Worm (Caenorhabditis elegans): ENCODE data around the gene tbx-2.

The tbx-2 gene

DNA sequence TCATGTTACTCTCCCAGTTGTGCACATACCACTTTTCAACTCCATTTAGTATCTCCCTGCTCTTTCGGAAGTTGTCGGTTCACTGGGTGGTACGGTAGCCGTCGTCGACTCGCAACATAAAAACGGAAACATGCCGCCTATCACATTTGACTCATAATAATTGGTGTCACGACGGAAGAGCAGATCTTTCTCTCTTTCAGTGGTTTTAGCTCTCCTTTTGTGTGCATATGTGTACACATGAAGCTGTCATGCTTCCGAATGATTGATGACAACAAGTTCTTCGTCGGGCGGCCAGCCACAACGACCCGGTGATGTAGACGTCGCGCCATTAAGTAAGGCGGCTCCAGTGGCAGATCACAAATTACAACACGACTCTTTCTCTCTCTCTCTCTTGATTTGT lies 10.3 kb downstream of the tbx-2 start:
- peak; percentile 47 for TF ChIP-seq tbx-2 (tag; optimal IDR thresholded peaks at IDR 0.05)
- peak; percentile 40 for TF ChIP-seq unc-55 (GFP tag; optimal IDR thresholded peaks at IDR 0.05)
- TF ChIP-seq ets-4 (tag; optimal IDR thresholded peaks at IDR 0.05) = no peak
- TF ChIP-seq rnt-1 (tag; optimal IDR thresholded peaks at IDR 0.05) = no peak

DNA sequence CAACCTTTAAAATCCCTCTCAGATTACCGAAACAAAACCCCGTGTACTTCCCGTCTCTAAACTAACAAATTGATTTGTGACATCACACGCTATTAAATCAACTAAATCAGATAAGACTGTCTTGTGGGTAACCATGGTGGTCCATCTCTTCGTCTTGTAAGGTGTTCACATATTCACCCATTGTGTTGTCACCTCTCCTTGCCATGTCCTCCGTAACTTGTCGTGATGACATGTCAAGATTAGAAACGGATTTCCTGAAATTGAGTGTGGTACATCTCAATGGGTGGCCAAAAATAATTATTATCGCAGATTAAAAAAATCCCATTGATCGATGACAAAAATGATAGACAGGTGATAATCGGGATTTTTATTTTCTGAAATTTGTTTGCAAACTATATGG lies 11.7 kb downstream of the tbx-2 start:
- no peak for TF ChIP-seq ceh-30 (tag; optimal IDR thresholded peaks at IDR 0.05)
- no peak for TF ChIP-seq ceh-31 (tag; optimal IDR thresholded peaks at IDR 0.05)
- TF ChIP-seq odd-2 (tag; optimal IDR thresholded peaks at IDR 0.05) = no peak
- no peak for TF ChIP-seq gmeb-2 (tag; optimal IDR thresholded peaks at IDR 0.05)
- peak; percentile 52 for TF ChIP-seq unc-55 (GFP tag; optimal IDR thresholded peaks at IDR 0.05)
- no peak for TF ChIP-seq ceh-14 (tag; optimal IDR thresholded peaks at IDR 0.05)
- no peak for TF ChIP-seq ceh-45 (GFP tag; IDR thresholded peaks at IDR 0.05)
- no peak for TF ChIP-seq tbx-7 (tag; optimal IDR thresholded peaks at IDR 0.05)
- peak; percentile 79 for TF ChIP-seq tbx-2 (tag; optimal IDR thresholded peaks at IDR 0.05)

DNA sequence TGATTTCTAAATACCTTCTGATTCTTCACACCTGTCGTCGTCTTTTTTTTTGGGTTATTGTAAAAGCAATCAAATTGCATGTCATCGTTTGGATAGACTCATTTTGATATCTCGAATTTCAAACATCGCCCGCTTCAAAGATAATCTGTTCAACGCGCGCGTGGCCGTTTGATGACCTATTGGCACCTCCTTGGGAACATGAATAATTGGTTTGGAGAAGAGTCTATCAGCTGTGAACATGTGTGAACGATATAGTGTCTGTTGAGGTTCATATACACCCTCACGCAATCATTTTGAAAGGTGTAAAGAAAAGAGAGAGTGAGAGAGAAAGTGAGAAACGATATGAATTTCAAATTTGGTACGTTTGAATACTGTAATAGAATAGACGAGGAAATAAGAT lies 15.5 kb downstream of the tbx-2 start:
- TF ChIP-seq tbx-2 (tag; optimal IDR thresholded peaks at IDR 0.05) = peak; percentile 29
- TF ChIP-seq elt-4 (tag; optimal IDR thresholded peaks at IDR 0.05) = no peak
- no peak for TF ChIP-seq ceh-18 (tag; optimal IDR thresholded peaks at IDR 0.05)

DNA sequence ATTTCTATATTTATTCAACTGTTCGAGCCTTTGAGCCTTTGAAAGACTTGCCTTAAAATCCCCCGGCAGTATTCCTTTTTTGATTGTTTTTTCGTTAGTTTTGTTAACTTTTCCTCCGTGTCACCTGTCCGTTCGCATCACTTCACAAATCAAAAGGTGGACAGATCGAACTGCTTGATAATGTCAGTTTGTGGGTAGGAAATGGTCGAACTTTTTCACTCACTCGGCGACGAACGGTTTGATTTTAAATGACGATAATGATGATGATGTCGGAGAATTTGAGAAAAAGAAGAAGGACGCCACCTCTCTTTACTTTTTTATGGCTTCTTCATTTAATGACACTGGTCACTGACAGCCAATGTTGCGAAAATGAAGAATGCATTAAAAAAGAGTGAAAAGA lies 17.0 kb downstream of the tbx-2 start:
- TF ChIP-seq npax-4 (tag; optimal IDR thresholded peaks at IDR 0.05) (no peak), lin-11 (tag; optimal IDR thresholded peaks at IDR 0.05) (no peak), ceh-24 (tag; optimal IDR thresholded peaks at IDR 0.05) (no peak), nhr-232 (tag; optimal IDR thresholded peaks at IDR 0.05) (no peak), ceh-22 (tag; optimal IDR thresholded peaks at IDR 0.05) (no peak), F13H6.1 (tag; optimal IDR thresholded peaks at IDR 0.05) (no peak), hlh-6 (tag; optimal IDR thresholded peaks at IDR 0.05) (no peak), ceh-9 (tag; optimal IDR thresholded peaks at IDR 0.05) (no peak), che-1 (tag; optimal IDR thresholded peaks at IDR 0.05) (no peak), ceh-6 (GFP tag; optimal IDR thresholded peaks at IDR 0.05) (no peak), pat-9 (tag; optimal IDR thresholded peaks at IDR 0.05) (no peak), ahr-1 (tag; optimal IDR thresholded peaks at IDR 0.05) (no peak), C38D4.7 (GFP tag; optimal IDR thresholded peaks at IDR 0.05) (no peak), zip-5 (tag; optimal IDR thresholded peaks at IDR 0.05) (no peak), pax-1 (tag; optimal IDR thresholded peaks at IDR 0.05) (no peak), elt-4 (tag; optimal IDR thresholded peaks at IDR 0.05) (no peak), unc-42 (tag; optimal IDR thresholded peaks at IDR 0.05) (no peak), C08G9.2 (tag; optimal IDR thresholded peaks at IDR 0.05) (no peak), unc-55 (GFP tag; optimal IDR thresholded peaks at IDR 0.05) (no peak)

DNA sequence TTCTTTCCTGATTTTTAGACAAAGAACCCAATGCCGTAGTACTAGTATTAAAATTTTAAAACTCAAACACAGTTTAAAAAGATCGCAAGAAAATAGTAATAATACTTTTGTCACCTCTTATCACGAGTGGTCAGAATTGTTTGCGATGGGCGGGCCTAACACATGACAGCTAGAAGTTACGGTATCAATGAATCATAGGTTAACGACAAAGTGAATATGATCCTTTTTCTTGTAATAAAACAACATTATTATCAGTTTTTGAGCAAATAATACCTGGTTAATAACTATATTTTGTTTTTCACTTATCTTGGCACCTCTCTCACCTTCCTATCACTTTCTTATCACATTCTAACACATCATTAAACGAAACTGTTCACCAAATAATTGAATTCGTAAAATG lies 23.1 kb downstream of the tbx-2 start:
- TF ChIP-seq unc-55 (GFP tag; optimal IDR thresholded peaks at IDR 0.05) = no peak
- TF ChIP-seq mec-3 (tag; optimal IDR thresholded peaks at IDR 0.05; ENCODE audit: borderline replicate concordance) = no peak
- TF ChIP-seq C38D4.7 (GFP tag; optimal IDR thresholded peaks at IDR 0.05) = no peak
- TF ChIP-seq zip-5 (tag; optimal IDR thresholded peaks at IDR 0.05) = no peak
- no peak for TF ChIP-seq fkh-6 (tag; optimal IDR thresholded peaks at IDR 0.05)
- TF ChIP-seq ceh-2 (tag; optimal IDR thresholded peaks at IDR 0.05) = no peak
- TF ChIP-seq madf-2 (tag; optimal IDR thresholded peaks at IDR 0.05) = no peak
- no peak for TF ChIP-seq hlh-15 (tag; optimal IDR thresholded peaks at IDR 0.05)

DNA sequence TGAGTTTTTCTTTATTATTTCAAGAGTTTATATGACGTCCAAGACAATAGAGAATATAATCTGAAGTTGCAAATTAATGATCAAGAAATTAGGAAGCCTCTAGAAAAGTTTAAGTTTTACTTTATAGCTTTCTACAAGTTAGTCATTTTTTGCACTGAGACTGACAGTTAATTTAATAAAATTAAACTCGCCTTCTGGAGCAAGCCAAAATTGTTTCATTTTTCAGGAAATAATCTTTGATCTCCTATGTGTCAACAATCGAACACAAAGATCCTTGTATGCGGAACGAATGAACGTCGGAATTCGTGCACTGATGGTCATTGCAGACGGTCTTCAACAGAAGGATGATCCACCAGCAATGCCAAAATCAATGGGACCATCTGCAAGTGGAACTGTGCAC lies 23.7 kb downstream of the tbx-2 start:
- TF ChIP-seq hlh-13 (GFP tag; optimal IDR thresholded peaks at IDR 0.05) (no peak), hlh-30 (tag; optimal IDR thresholded peaks at IDR 0.05; ENCODE audit: insufficient read depth) (no peak), pag-3 (tag; optimal IDR thresholded peaks at IDR 0.05; ENCODE audit: borderline replicate concordance) (no peak), pax-1 (tag; optimal IDR thresholded peaks at IDR 0.05) (no peak), pha-2 (tag; optimal IDR thresholded peaks at IDR 0.05) (no peak), unc-42 (tag; optimal IDR thresholded peaks at IDR 0.05) (no peak), pha-4 (tag; optimal IDR thresholded peaks at IDR 0.05) (no peak), ceh-9 (tag; optimal IDR thresholded peaks at IDR 0.05) (no peak), tbx-7 (tag; optimal IDR thresholded peaks at IDR 0.05) (no peak), fax-1 (tag; optimal IDR thresholded peaks at IDR 0.05) (no peak), pqm-1 (tag; optimal IDR thresholded peaks at IDR 0.05) (no peak), elt-2 (tag; optimal IDR thresholded peaks at IDR 0.05) (no peak), npax-4 (tag; optimal IDR thresholded peaks at IDR 0.05) (no peak), Y22D7AL.16 (tag; optimal IDR thresholded peaks at IDR 0.05) (no peak), ama-1 (optimal IDR thresholded peaks at IDR 0.05) (no peak), ceh-24 (tag; optimal IDR thresholded peaks at IDR 0.05) (no peak)
